Fruit fly (Drosophila melanogaster) whole organism, embryonic: ENCODE data around the gene CG34454.

Experiments used
- Awh ChIP-seq: fragments of 200-800 bp; sonication (Bioruptor generic); IDR thresholded peaks from 2 replicates; pipeline ENCODE4, ENCODE4 v1.3.6; 2022; ENCODE audit warnings: missing biosample characterization, missing genetic modification characterization
- C15 ChIP-seq: fragments of 200-800 bp; sonication (Bioruptor generic); IDR thresholded peaks from 3 replicates; pipeline ENCODE4 v1.3.6; 2022; ENCODE audit warnings: missing biosample characterization, missing genetic modification characterization
- CG10321 ChIP-seq: fragments of 200-800 bp; sonication (Bioruptor generic); IDR thresholded peaks from 2 replicates; pipeline ENCODE4 v1.3.6; 2022; ENCODE audit warnings: missing biosample characterization, missing genetic modification characterization
- CG10366 ChIP-seq: fragments of 200-800 bp; sonication (Bioruptor generic); IDR thresholded peaks from 2 replicates; pipeline ENCODE4 v1.3.6; 2022; ENCODE audit warnings: missing biosample characterization, missing genetic modification characterization
- CG10462 ChIP-seq: fragments of 200-800 bp; sonication (Bioruptor generic); optimal IDR thresholded peaks from 2 replicates; lab custom pipeline; 2016; ENCODE audit warnings: missing biosample characterization, missing genetic modification characterization
- CG13287 ChIP-seq: fragments of 200-800 bp; sonication (Bioruptor generic); IDR thresholded peaks from 2 replicates; pipeline ENCODE4 v1.3.6; 2022; ENCODE audit warnings: missing biosample characterization, missing genetic modification characterization; ENCODE audit not compliant: partially characterized antibody
- CG13775 ChIP-seq: fragments of 200-800 bp; sonication (Bioruptor generic); optimal IDR thresholded peaks from 3 replicates; lab custom pipeline; 2017; ENCODE audit warnings: missing biosample characterization, mild to moderate bottlenecking, missing genetic modification characterization
- CG1647 ChIP-seq: fragments of 200-800 bp; sonication (Bioruptor generic); optimal IDR thresholded peaks from 3 replicates; lab custom pipeline; 2016; ENCODE audit warnings: missing biosample characterization, missing genetic modification characterization
- CG16779 ChIP-seq: fragments of 200-800 bp; sonication (Bioruptor generic); IDR thresholded peaks from 2 replicates; pipeline ENCODE4 v1.3.6; 2022; ENCODE audit warnings: missing biosample characterization, missing genetic modification characterization
- CG16815 ChIP-seq: fragments of 200-800 bp; sonication (Bioruptor generic); optimal IDR thresholded peaks from 3 replicates; lab custom pipeline; 2017; ENCODE audit warnings: missing biosample characterization, mild to moderate bottlenecking, missing genetic modification characterization
- CG2199 ChIP-seq: fragments of 200-800 bp; sonication (Bioruptor generic); IDR thresholded peaks from 3 replicates; pipeline ENCODE4 v1.3.6; 2022; ENCODE audit warnings: missing biosample characterization, missing genetic modification characterization
- CG2678 ChIP-seq: fragments of 200-800 bp; sonication (Bioruptor generic); optimal IDR thresholded peaks from 3 replicates; lab custom pipeline; 2019; ENCODE audit warnings: missing biosample characterization, mild to moderate bottlenecking, missing genetic modification characterization, moderate library complexity
- CG2712 ChIP-seq: fragments of 200-800 bp; optimal IDR thresholded peaks from 3 replicates; lab custom pipeline; 2019; ENCODE audit warnings: missing biosample characterization, mild to moderate bottlenecking, missing genetic modification characterization, moderate library complexity
- CG31365 ChIP-seq: fragments of 200-800 bp; sonication (Bioruptor generic); optimal IDR thresholded peaks from 2 replicates; lab custom pipeline; 2018; ENCODE audit warnings: missing biosample characterization, mild to moderate bottlenecking, missing genetic modification characterization
- CG33557 ChIP-seq: fragments of 200-800 bp; sonication (Bioruptor generic); optimal IDR thresholded peaks from 2 replicates; lab custom pipeline; 2019; ENCODE audit warnings: missing biosample characterization, mild to moderate bottlenecking, missing genetic modification characterization, moderate library complexity
- CG34376 ChIP-seq: fragments of 200-800 bp; sonication (Bioruptor generic); optimal IDR thresholded peaks from 2 replicates; lab custom pipeline; 2018; ENCODE audit warnings: missing biosample characterization, mild to moderate bottlenecking, missing genetic modification characterization
- CG4328 ChIP-seq: fragments of 200-800 bp; sonication (Bioruptor generic); optimal IDR thresholded peaks from 3 replicates; lab custom pipeline; 2017; ENCODE audit warnings: missing biosample characterization, missing genetic modification reagents, missing genetic modification characterization
- CG4424 ChIP-seq: fragments of 200-800 bp; sonication (Bioruptor generic); optimal IDR thresholded peaks from 3 replicates; lab custom pipeline; 2016; ENCODE audit warnings: missing biosample characterization, missing genetic modification characterization
- CG5180 ChIP-seq: fragments of 200-800 bp; sonication (Bioruptor generic); optimal IDR thresholded peaks from 3 replicates; lab custom pipeline; 2017; ENCODE audit warnings: missing biosample characterization, missing genetic modification characterization, mild to moderate bottlenecking, moderate library complexity, missing genetic modification reagents
- CG5953 ChIP-seq: fragments of 200-800 bp; sonication (Bioruptor generic); IDR thresholded peaks from 2 replicates; pipeline ENCODE4 v1.3.6; 2022; ENCODE audit warnings: missing biosample characterization, missing genetic modification characterization
- CG7963 ChIP-seq: fragments of 200-800 bp; sonication (Bioruptor generic); IDR thresholded peaks from 3 replicates; pipeline ENCODE4 v1.3.6; 2022; ENCODE audit warnings: missing biosample characterization, missing genetic modification characterization; ENCODE audit not compliant: partially characterized antibody
- CrebB ChIP-seq: fragments of 200-800 bp; sonication (Bioruptor generic); optimal IDR thresholded peaks from 3 replicates; lab custom pipeline; 2018; ENCODE audit warnings: missing biosample characterization, mild to moderate bottlenecking, missing genetic modification characterization
- Doc3 ChIP-seq: fragments of 200-800 bp; sonication (Bioruptor generic); IDR thresholded peaks from 3 replicates; pipeline ENCODE4 v1.3.6; 2022; ENCODE audit warnings: missing biosample characterization, missing genetic modification characterization; ENCODE audit not compliant: partially characterized antibody
- Fer1 ChIP-seq: fragments of 200-800 bp; sonication (Bioruptor generic); optimal IDR thresholded peaks from 2 replicates; lab custom pipeline; 2017; ENCODE audit warnings: missing biosample characterization, mild to moderate bottlenecking, missing genetic modification characterization
- Gug ChIP-seq: fragments of 200-800 bp; sonication (Bioruptor generic); IDR thresholded peaks from 4 replicates; pipeline ENCODE4 v1.3.6; 2022; ENCODE audit warnings: missing biosample characterization, missing genetic modification characterization
- HLH4C ChIP-seq: fragments of 200-800 bp; sonication (Bioruptor generic); IDR thresholded peaks from 3 replicates; pipeline ENCODE4 v1.3.6; 2022; ENCODE audit warnings: missing biosample characterization, missing genetic modification characterization; ENCODE audit not compliant: partially characterized antibody
- Lhr ChIP-seq: fragments of 200-800 bp; sonication (Bioruptor generic); optimal IDR thresholded peaks from 3 replicates; lab custom pipeline; 2017; ENCODE audit warnings: mild to moderate bottlenecking, missing biosample characterization, missing genetic modification reagents, missing genetic modification characterization
- MESR4 ChIP-seq: fragments of 200-800 bp; sonication (Bioruptor generic); optimal IDR thresholded peaks from 2 replicates; lab custom pipeline; 2018; ENCODE audit warnings: missing biosample characterization, mild to moderate bottlenecking, missing genetic modification characterization, moderate library complexity
- Mes4 ChIP-seq: fragments of 200-800 bp; sonication (Bioruptor generic); optimal IDR thresholded peaks from 2 replicates; lab custom pipeline; 2016; ENCODE audit warnings: missing biosample characterization, missing genetic modification characterization
- NK7.1 ChIP-seq: fragments of 200-800 bp; sonication (Bioruptor generic); optimal IDR thresholded peaks from 3 replicates; lab custom pipeline; 2016; ENCODE audit warnings: missing biosample characterization, missing genetic modification characterization
- Sry-β ChIP-seq: fragments of 200-800 bp; sonication (Bioruptor generic); optimal IDR thresholded peaks from 2 replicates; lab custom pipeline; 2018; ENCODE audit warnings: missing biosample characterization, mild to moderate bottlenecking, missing genetic modification characterization, moderate library complexity
- Sry-δ ChIP-seq: fragments of 200-800 bp; sonication (Bioruptor generic); optimal IDR thresholded peaks from 2 replicates; lab custom pipeline; 2016; ENCODE audit warnings: missing biosample characterization, missing genetic modification characterization
- Ssrp ChIP-seq: fragments of 200-800 bp; sonication (Bioruptor generic); optimal IDR thresholded peaks from 2 replicates; lab custom pipeline; 2018; ENCODE audit warnings: missing biosample characterization, mild to moderate bottlenecking, missing genetic modification characterization, moderate library complexity
- Vsx1 ChIP-seq: fragments of 200-800 bp; sonication (Bioruptor generic); optimal IDR thresholded peaks from 2 replicates; lab custom pipeline; 2017; ENCODE audit warnings: missing biosample characterization, mild to moderate bottlenecking, missing genetic modification characterization, missing genetic modification reagents
- abd-A ChIP-seq: fragments of 200-800 bp; sonication (Bioruptor generic); optimal IDR thresholded peaks from 3 replicates; lab custom pipeline; 2019; ENCODE audit warnings: missing biosample characterization, mild to moderate bottlenecking, missing genetic modification characterization, moderate library complexity
- ac ChIP-seq: fragments of 200-800 bp; sonication (Bioruptor generic); optimal IDR thresholded peaks from 3 replicates; lab custom pipeline; 2017; ENCODE audit warnings: missing biosample characterization, mild to moderate bottlenecking, missing genetic modification characterization
- al ChIP-seq: fragments of 200-800 bp; sonication (Bioruptor generic); IDR thresholded peaks from 2 replicates; pipeline ENCODE4 v1.3.6; 2022; ENCODE audit warnings: missing biosample characterization, missing genetic modification characterization
- ap ChIP-seq: fragments of 200-800 bp; sonication (Bioruptor generic); IDR thresholded peaks from 2 replicates; pipeline ENCODE4 v1.3.6; 2022; ENCODE audit warnings: missing biosample characterization, missing genetic modification characterization
- bigmax ChIP-seq: fragments of 200-800 bp; sonication (Bioruptor generic); optimal IDR thresholded peaks from 2 replicates; lab custom pipeline; 2018; ENCODE audit warnings: missing biosample characterization, mild to moderate bottlenecking, missing genetic modification characterization
- dati ChIP-seq: fragments of 200-800 bp; sonication (Bioruptor generic); IDR thresholded peaks from 2 replicates; pipeline ENCODE4 v1.3.6; 2022; ENCODE audit warnings: missing biosample characterization, missing genetic modification characterization
- disco-r ChIP-seq: fragments of 200-800 bp; sonication (Bioruptor generic); optimal IDR thresholded peaks from 2 replicates; lab custom pipeline; 2016; ENCODE audit warnings: missing biosample characterization, missing genetic modification characterization
- kah ChIP-seq: fragments of 200-800 bp; sonication (Bioruptor generic); optimal IDR thresholded peaks from 2 replicates; lab custom pipeline; 2018; ENCODE audit warnings: missing biosample characterization, mild to moderate bottlenecking, missing genetic modification characterization
- lilli ChIP-seq: fragments of 200-800 bp; sonication (Bioruptor generic); optimal IDR thresholded peaks from 3 replicates; lab custom pipeline; 2016; ENCODE audit warnings: missing biosample characterization, missing genetic modification characterization
- schlank ChIP-seq: fragments of 200-800 bp; sonication (Bioruptor generic); optimal IDR thresholded peaks from 2 replicates; lab custom pipeline; 2018; ENCODE audit warnings: missing biosample characterization, mild to moderate bottlenecking, missing genetic modification characterization
- slou ChIP-seq: fragments of 200-800 bp; sonication (Bioruptor generic); optimal IDR thresholded peaks from 3 replicates; lab custom pipeline; 2016; ENCODE audit warnings: missing biosample characterization, missing genetic modification characterization
- tin ChIP-seq: fragments of 200-800 bp; sonication (Bioruptor generic); optimal IDR thresholded peaks from 3 replicates; lab custom pipeline; 2016; ENCODE audit warnings: missing biosample characterization, missing genetic modification characterization
- trh ChIP-seq: fragments of 200-800 bp; sonication (Bioruptor generic); optimal IDR thresholded peaks from 2 replicates; lab custom pipeline; 2016; ENCODE audit warnings: missing biosample characterization, missing genetic modification characterization
- wek ChIP-seq: fragments of 200-800 bp; sonication (Bioruptor generic); optimal IDR thresholded peaks from 3 replicates; lab custom pipeline; 2018; ENCODE audit warnings: missing biosample characterization, mild to moderate bottlenecking, missing genetic modification characterization, moderate library complexity

Gene CG34454

DNA sequence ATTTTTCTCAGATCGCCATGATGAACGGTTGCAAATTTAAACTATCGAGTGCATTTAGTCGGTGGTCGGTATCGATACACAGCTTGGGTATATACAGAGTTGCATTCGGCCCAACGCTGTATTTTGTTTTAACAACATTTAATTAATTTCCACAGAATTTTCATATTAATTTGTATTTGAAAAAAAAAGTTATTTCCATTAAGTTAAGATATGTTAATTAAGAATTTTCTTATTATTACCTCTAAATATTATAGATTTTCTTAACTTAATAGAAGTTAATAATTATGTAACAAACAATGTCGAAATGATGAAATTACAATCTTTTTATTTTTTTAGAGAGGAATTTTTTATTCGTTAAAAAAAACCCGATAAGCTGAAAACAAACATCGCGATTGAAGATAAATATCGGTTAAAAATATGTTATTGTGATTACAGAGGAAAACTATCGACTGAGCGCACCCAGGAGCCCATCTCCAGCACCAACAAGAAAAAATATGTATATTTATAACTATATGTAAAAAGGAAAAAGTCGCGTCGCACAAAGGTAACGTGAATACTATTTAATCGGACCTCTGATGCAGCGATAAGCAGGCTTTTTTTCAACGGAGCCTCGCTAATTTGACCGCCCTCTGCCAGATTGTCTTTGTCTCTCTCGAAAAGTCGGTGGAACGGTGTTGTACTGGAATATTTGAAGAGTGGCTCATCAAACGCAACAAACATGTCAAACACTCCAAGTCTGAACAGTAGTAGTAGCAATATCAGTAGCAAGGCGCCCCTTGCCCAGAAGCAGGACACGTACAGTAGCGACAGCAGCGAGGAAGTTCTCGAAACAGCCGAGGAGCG, 32.2 kb downstream of the CG34454 start, which contains the start of the genes rno and mri (continued):
- TF ChIP-seq tin (GFP tag; lab: Kevin White, UChicago) (peak; percentile 58), CG10366 (peak; percentile 74), slou (GFP tag; lab: Kevin White, UChicago) (no peak), CG2678 (tag; lab: Kevin White, UChicago) (peak; percentile 68), CG16779 (GFP tag; lab: Robert Waterston, UW) (0 out of 2 replicates have a peak, but pooled peaks have one; percentile 21), Fer1 (GFP tag; lab: Kevin White, UChicago) (peak; percentile 16), CG16815 (GFP tag; lab: Kevin White, UChicago) (peak; percentile 59), ac (no peak), HLH4C (GFP tag; lab: Robert Waterston, UW) (peak; percentile 91), CG4424 (GFP tag; lab: Kevin White, UChicago) (peak; percentile 60), CG13287 (GFP tag; lab: Robert Waterston, UW) (peak; percentile 92), CG10321 (peak; percentile 17; the same call in 1 of the 2 replicates), CG10462 (GFP tag; lab: Kevin White, UChicago) (peak; percentile 50), CG7963 (GFP tag; lab: Robert Waterston, UW) (peak; percentile 86), Sry-δ (GFP tag; lab: Kevin White, UChicago) (peak; percentile 81), Mes4 (GFP tag; lab: Kevin White, UChicago) (no peak), CG4328 (peak; percentile 55), wek (no peak), trh (peak; percentile 44), Sry-β (GFP tag; lab: Kevin White, UChicago) (no peak), schlank (tag; lab: Kevin White, UChicago) (peak; percentile 25), CG2712 (peak; percentile 86), NK7.1 (GFP tag; lab: Kevin White, UChicago) (no peak), dati (GFP tag; lab: Robert Waterston, UW) (peak; percentile 46; the same call in 1 of the 2 replicates), CG2199 (GFP tag; lab: Robert Waterston, UW) (no peak), Doc3 (GFP tag; lab: Robert Waterston, UW) (peak; percentile 91), CG5953 (GFP tag; lab: Robert Waterston, UW) (peak; percentile 21; the same call in 1 of the 2 replicates), CG13775 (GFP tag; lab: Kevin White, UChicago) (peak; percentile 87), CG5180 (peak; percentile 53), kah (GFP tag; lab: Kevin White, UChicago) (no peak), CG31365 (no peak), MESR4 (GFP tag; lab: Kevin White, UChicago) (peak; percentile 93), disco-r (no peak), Lhr (GFP tag; lab: Kevin White, UChicago) (peak; percentile 66), ap (GFP tag; lab: Robert Waterston, UW) (peak; percentile 50), Awh (GFP tag; lab: Robert Waterston, UW) (peak; percentile 75), Vsx1 (no peak), bigmax (no peak), lilli (peak; percentile 31), Gug (GFP tag; lab: Robert Waterston, UW) (peak; percentile 58; the same call in 3 of the 4 replicates), CrebB (tag; lab: Kevin White, UChicago) (peak; percentile 13), C15 (GFP tag; lab: Robert Waterston, UW) (no peak), abd-A (tag; lab: Kevin White, UChicago) (no peak), CG33557 (peak; percentile 61), CG1647 (GFP tag; lab: Kevin White, UChicago) (no peak), CG34376 (peak; percentile 22), al (peak; percentile 67), Ssrp (peak; percentile 78)
